Fruit fly (Drosophila melanogaster) whole organism, pupa: Measurements from ENCODE around the gene CG6688.

Experiments
- CG13204 ChIP-seq: fragments of 200-800 bp; sonication (Bioruptor generic); optimal IDR thresholded peaks from 2 replicates; lab custom pipeline; 2018; ENCODE audit warnings: missing biosample characterization, mild to moderate bottlenecking, missing genetic modification characterization, moderate library complexity
- CG15710 ChIP-seq: fragments of 200-800 bp; sonication (Bioruptor generic); optimal IDR thresholded peaks from 2 replicates; lab custom pipeline; 2018; ENCODE audit warnings: missing biosample characterization, mild to moderate bottlenecking, missing genetic modification characterization, moderate library complexity
- CG34367 ChIP-seq: fragments of 200-800 bp; sonication (Bioruptor generic); optimal IDR thresholded peaks from 2 replicates; lab custom pipeline; 2018; ENCODE audit warnings: missing biosample characterization, mild to moderate bottlenecking, missing genetic modification characterization
- CG4496 ChIP-seq: fragments of 200-800 bp; sonication (Bioruptor generic); IDR thresholded peaks from 3 replicates; pipeline ENCODE4 v1.3.6; 2022; ENCODE audit warnings: missing biosample characterization, missing genetic modification characterization
- CG8159 ChIP-seq: fragments of 200-800 bp; sonication (Bioruptor generic); optimal IDR thresholded peaks from 3 replicates; lab custom pipeline; 2018; ENCODE audit warnings: missing biosample characterization, mild to moderate bottlenecking, missing genetic modification characterization, moderate library complexity
- CG8301 ChIP-seq: fragments of 200-800 bp; sonication (Bioruptor generic); optimal IDR thresholded peaks from 2 replicates; lab custom pipeline; 2018; ENCODE audit warnings: missing biosample characterization, mild to moderate bottlenecking, missing genetic modification characterization
- CG9948 ChIP-seq: fragments of 200-800 bp; sonication (Bioruptor generic); optimal IDR thresholded peaks from 2 replicates; lab custom pipeline; 2018; ENCODE audit warnings: missing biosample characterization, mild to moderate bottlenecking, missing genetic modification characterization, moderate library complexity
- EcR ChIP-seq: fragments of 200-800 bp; sonication (Bioruptor generic); optimal IDR thresholded peaks from 3 replicates; lab custom pipeline; 2019; ENCODE audit warnings: missing biosample characterization, missing genetic modification characterization, mild to moderate bottlenecking, moderate library complexity, missing genetic modification reagents
- Ets98B ChIP-seq: fragments of 200-800 bp; sonication (Bioruptor generic); IDR thresholded peaks from 2 replicates; pipeline ENCODE4 v1.3.6; 2022; ENCODE audit warnings: missing biosample characterization, missing genetic modification characterization
- Snoo ChIP-seq: fragments of 200-800 bp; sonication (Bioruptor generic); optimal IDR thresholded peaks from 3 replicates; lab custom pipeline; 2017; ENCODE audit warnings: missing biosample characterization, mild to moderate bottlenecking, missing genetic modification characterization, inconsistent platforms
- gl ChIP-seq: fragments of 200-800 bp; sonication (Bioruptor generic); optimal IDR thresholded peaks from 2 replicates; lab custom pipeline; 2018; ENCODE audit warnings: missing biosample characterization, mild to moderate bottlenecking, missing genetic modification characterization

DNA sequence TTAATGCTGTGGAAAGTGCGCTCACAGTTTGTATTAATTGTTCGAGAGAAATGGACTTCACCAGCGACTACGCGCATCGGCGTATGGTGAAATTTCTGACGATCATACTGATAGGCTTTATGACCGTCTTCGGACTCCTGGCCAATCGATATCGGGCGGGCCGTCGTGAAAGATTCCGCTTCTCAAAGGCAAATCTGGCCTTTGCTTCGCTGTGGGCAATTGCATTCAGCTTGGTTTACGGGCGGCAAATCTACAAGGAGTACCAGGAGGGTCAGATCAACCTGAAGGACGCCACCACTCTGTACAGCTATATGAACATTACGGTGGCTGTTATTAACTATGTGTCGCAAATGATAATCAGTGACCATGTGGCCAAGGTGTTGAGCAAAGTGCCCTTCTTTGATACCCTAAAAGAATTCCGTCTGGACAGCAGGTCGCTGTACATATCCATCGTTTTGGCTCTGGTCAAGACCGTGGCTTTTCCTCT is 39.5 kb downstream of the CG6688 start, which contains the start of gene Gr94a:
- TF ChIP-seq CG15710 (no peak), CG13204 (no peak), Snoo (tag; lab: Kevin White, UChicago) (no peak), gl (tag; lab: Kevin White, UChicago) (no peak), CG9948 (tag; lab: Kevin White, UChicago) (no peak), CG34367 (tag; lab: Kevin White, UChicago) (no peak), Ets98B (no peak), CG8301 (tag; lab: Kevin White, UChicago) (no peak), CG4496 (GFP tag; lab: Robert Waterston, UW) (no peak), CG8159 (tag; lab: Kevin White, UChicago) (no peak), EcR (no peak)
